Worm (Caenorhabditis elegans) whole organism, L4 larva: ENCODE measurements around the gene T03F7.7.

ENCODE experiments used
- T26A8.4 ChIP-seq: fragments of 200-800 bp; sonication (Bioruptor generic); IDR thresholded peaks from 2 replicates; pipeline ENCODE4 v1.3.6; 2022; ENCODE audit warnings: missing genetic modification characterization, missing compliant biosample characterization
- ama-1 ChIP-seq: fragments of 150-350 bp; optimal IDR thresholded peaks from 2 replicates; lab custom pipeline; 2014; ENCODE audit warnings: inconsistent platforms, mixed read lengths
- ces-1 ChIP-seq: fragments of 150-350 bp; sonication (generic microtip); optimal IDR thresholded peaks from 4 replicates; lab custom pipeline; 2014; ENCODE audit warnings: missing biosample characterization, missing genetic modification reagents, missing genetic modification characterization
- egl-27 ChIP-seq: sonication (generic microtip); optimal IDR thresholded peaks from 3 replicates; lab custom pipeline; 2017; ENCODE audit warnings: missing biosample characterization, missing genetic modification reagents, missing genetic modification characterization
- lin-15B ChIP-seq: fragments of 150-350 bp; sonication (generic microtip); optimal IDR thresholded peaks from 3 replicates; lab custom pipeline; 2014; ENCODE audit warnings: missing biosample characterization, missing genetic modification characterization
- lsy-2 ChIP-seq, 2 experiments: fragments of 150-350 bp in 1 of 2; sonication (generic microtip) in 1 of 2; optimal IDR thresholded peaks; 2 replicates each; lab custom pipeline; 2014 to 2017; ENCODE audit warnings: missing biosample characterization in 2 of 2, missing genetic modification characterization in 2 of 2
- nhr-42 ChIP-seq: fragments of 200-800 bp; sonication (Bioruptor generic); IDR thresholded peaks from 2 replicates; pipeline ENCODE4 v1.3.6; 2022; ENCODE audit warnings: missing genetic modification characterization, missing compliant biosample characterization
- unc-62 ChIP-seq, 3 experiments: fragments of 150-350 bp in 1 of 3; sonication (generic microtip); optimal IDR thresholded peaks in 2 of 3; peaks in 1 of 3; 1 replicate in 1 of 3; 2 replicates in 2 of 3; lab custom pipeline; 2014 to 2017; ENCODE audit warnings: missing biosample characterization in 3 of 3, missing genetic modification characterization in 3 of 3, missing genetic modification reagents in 3 of 3, missing genotype in 1 of 3
- zag-1 ChIP-seq: fragments of 150-350 bp; optimal IDR thresholded peaks from 2 replicates; lab custom pipeline; 2014; ENCODE audit warnings: missing biosample characterization, missing genetic modification characterization
- ztf-11 ChIP-seq: fragments of 150-350 bp; optimal IDR thresholded peaks from 2 replicates; lab custom pipeline; 2014; ENCODE audit warnings: missing biosample characterization, missing genetic modification characterization

ce11 chrV:11308346-11308745, 2.9 kb upstream of the T03F7.7 start, which contains the start of gene snf-11:
- no peak for TF ChIP-seq nhr-42 (GFP tag; lab: Robert Waterston, UW)
- TF ChIP-seq T26A8.4 (GFP tag; lab: Robert Waterston, UW), result no peak
- no peak for TF ChIP-seq lsy-2 (tag; optimal IDR thresholded peaks at IDR 0.05; lab: Kevin White, UChicago)
- TF ChIP-seq zag-1, result no peak
- TF ChIP-seq unc-62 (GFP tag; optimal IDR thresholded peaks at IDR 0.05 in 1 of 2; lab: Kevin White, UChicago), result no peak
- no peak for TF ChIP-seq unc-62 (tag; optimal IDR thresholded peaks at IDR 0.05; lab: Kevin White, UChicago)
- TF ChIP-seq ces-1 (GFP tag; lab: Kevin White, UChicago), result no peak
- no peak for TF ChIP-seq ama-1 (lab: Kevin White, UChicago)
- TF ChIP-seq lin-15B, result no peak
- no peak for TF ChIP-seq egl-27 (tag; lab: Kevin White, UChicago)
- TF ChIP-seq ztf-11 (tag; lab: Kevin White, UChicago), result no peak
